Worm (Caenorhabditis elegans) whole organism, mixed stage, embryonic: ENCODE measurements around the gene lgc-39.

Experiments used
- M03D4.4 ChIP-seq: sonication (generic microtip); optimal IDR thresholded peaks from 2 replicates; lab custom pipeline; 2017; ENCODE audit warnings: mild to moderate bottlenecking, missing genetic modification characterization, missing compliant biosample characterization
- bed-3 ChIP-seq: fragments of 200-800 bp; sonication (Bioruptor generic); optimal IDR thresholded peaks from 3 replicates; lab custom pipeline; 2018; ENCODE audit warnings: mild to moderate bottlenecking, missing genetic modification characterization, moderate library complexity, missing compliant biosample characterization
- blmp-1 ChIP-seq: fragments of 150-350 bp; optimal IDR thresholded peaks from 2 replicates; lab custom pipeline; 2014; ENCODE audit warnings: missing biosample characterization, missing genetic modification characterization
- ceh-43 ChIP-seq: fragments of 200-800 bp; sonication (Bioruptor generic); optimal IDR thresholded peaks from 2 replicates; lab custom pipeline; 2018; ENCODE audit warnings: mild to moderate bottlenecking, missing genetic modification characterization, moderate library complexity, missing compliant biosample characterization
- ceh-83 ChIP-seq: fragments of 200-800 bp; sonication (Bioruptor generic); optimal IDR thresholded peaks from 2 replicates; lab custom pipeline; 2018; ENCODE audit warnings: mild to moderate bottlenecking, missing genetic modification characterization, missing compliant biosample characterization
- ces-1 ChIP-seq: fragments of 150-350 bp; optimal IDR thresholded peaks from 2 replicates; lab custom pipeline; 2014; ENCODE audit warnings: missing biosample characterization, missing genetic modification reagents, missing genetic modification characterization
- cnd-1 ChIP-seq: fragments of 200-800 bp; sonication (Bioruptor generic); optimal IDR thresholded peaks from 2 replicates; lab custom pipeline; 2018; ENCODE audit warnings: mild to moderate bottlenecking, missing genetic modification characterization, missing compliant biosample characterization
- drap-1 ChIP-seq: fragments of 200-800 bp; sonication (Bioruptor generic); optimal IDR thresholded peaks from 3 replicates; lab custom pipeline; 2018; ENCODE audit warnings: mild to moderate bottlenecking, missing genetic modification characterization, missing compliant biosample characterization
- elt-1 ChIP-seq: sonication (generic microtip); optimal IDR thresholded peaks from 2 replicates; lab custom pipeline; 2017; ENCODE audit warnings: missing genetic modification characterization, mild to moderate bottlenecking, missing compliant biosample characterization, antibody characterized with exemption, moderate library complexity, borderline replicate concordance; ENCODE audit not compliant: insufficient read depth
- elt-3 ChIP-seq: fragments of 150-350 bp; optimal IDR thresholded peaks from 2 replicates; lab custom pipeline; 2014; ENCODE audit warnings: missing biosample characterization, missing genetic modification characterization
- flh-1 ChIP-seq: fragments of 200-800 bp; sonication (Bioruptor generic); optimal IDR thresholded peaks from 2 replicates; lab custom pipeline; 2018; ENCODE audit warnings: mild to moderate bottlenecking, missing genetic modification characterization, moderate library complexity, missing compliant biosample characterization
- ham-2 ChIP-seq: fragments of 200-800 bp; sonication (Bioruptor generic); optimal IDR thresholded peaks from 2 replicates; lab custom pipeline; 2018; ENCODE audit warnings: mild to moderate bottlenecking, missing genetic modification characterization, missing compliant biosample characterization
- hlh-1 ChIP-seq: fragments of 150-350 bp; optimal IDR thresholded peaks from 2 replicates; lab custom pipeline; 2014; ENCODE audit warnings: missing biosample characterization, missing genetic modification reagents, missing genetic modification characterization
- lin-13 ChIP-seq: fragments of 150-350 bp; optimal IDR thresholded peaks from 2 replicates; lab custom pipeline; 2014; ENCODE audit warnings: missing biosample characterization, missing genetic modification characterization
- lin-32 ChIP-seq: fragments of 200-800 bp; sonication (Bioruptor generic); optimal IDR thresholded peaks from 2 replicates; lab custom pipeline; 2018; ENCODE audit warnings: mild to moderate bottlenecking, missing genetic modification characterization, missing compliant biosample characterization
- mab-5 ChIP-seq: fragments of 150-350 bp; optimal IDR thresholded peaks from 2 replicates; lab custom pipeline; 2014; ENCODE audit warnings: missing biosample characterization, missing genetic modification characterization
- mep-1 ChIP-seq: fragments of 150-350 bp; optimal IDR thresholded peaks from 2 replicates; lab custom pipeline; 2017; ENCODE audit warnings: missing biosample characterization, missing genetic modification reagents, missing genetic modification characterization, inconsistent platforms
- mls-2 ChIP-seq: sonication (generic microtip); optimal IDR thresholded peaks from 2 replicates; lab custom pipeline; 2016; ENCODE audit warnings: mild to moderate bottlenecking, missing genetic modification characterization, moderate library complexity, missing compliant biosample characterization
- nhr-2 ChIP-seq: fragments of 150-350 bp; optimal IDR thresholded peaks from 2 replicates; lab custom pipeline; 2014; ENCODE audit warnings: missing biosample characterization, missing genetic modification characterization
- nhr-237 ChIP-seq: fragments of 150-350 bp; optimal IDR thresholded peaks from 2 replicates; lab custom pipeline; 2014; ENCODE audit warnings: missing biosample characterization, missing genetic modification characterization
- nhr-28 ChIP-seq: fragments of 150-350 bp; optimal IDR thresholded peaks from 2 replicates; lab custom pipeline; 2014; ENCODE audit warnings: missing biosample characterization, missing genetic modification characterization
- nhr-76 ChIP-seq: sonication (generic microtip); optimal IDR thresholded peaks from 2 replicates; lab custom pipeline; 2017; ENCODE audit warnings: missing biosample characterization, missing genetic modification characterization
- pha-4 ChIP-seq: fragments of 150-350 bp; optimal IDR thresholded peaks from 2 replicates; lab custom pipeline; 2018; ENCODE audit warnings: missing biosample characterization, missing genetic modification reagents, missing genetic modification characterization
- sem-2 ChIP-seq: fragments of 200-800 bp; sonication (Bioruptor generic); optimal IDR thresholded peaks from 2 replicates; lab custom pipeline; 2018; ENCODE audit warnings: mild to moderate bottlenecking, missing genetic modification characterization, missing compliant biosample characterization
- snpc-4 ChIP-seq: fragments of 150-350 bp; optimal IDR thresholded peaks from 2 replicates; lab custom pipeline; 2014; ENCODE audit warnings: missing biosample characterization, missing genetic modification characterization
- sptf-1 ChIP-seq: sonication (generic microtip); optimal IDR thresholded peaks from 2 replicates; lab custom pipeline; 2017; ENCODE audit warnings: mild to moderate bottlenecking, missing genetic modification characterization, moderate library complexity, missing compliant biosample characterization
- tbx-8 ChIP-seq: fragments of 200-800 bp; sonication (Bioruptor generic); optimal IDR thresholded peaks from 2 replicates; lab custom pipeline; 2018; ENCODE audit warnings: mild to moderate bottlenecking, missing genetic modification characterization, moderate library complexity, missing compliant biosample characterization
- unc-120 ChIP-seq: sonication (generic microtip); optimal IDR thresholded peaks from 2 replicates; lab custom pipeline; 2017; ENCODE audit warnings: missing genetic modification characterization, missing compliant biosample characterization; ENCODE audit not compliant: poor library complexity, severe bottlenecking
- unc-39 ChIP-seq: fragments of 150-350 bp; optimal IDR thresholded peaks from 2 replicates; lab custom pipeline; 2014; ENCODE audit warnings: missing biosample characterization, missing genetic modification characterization
- zip-8 ChIP-seq: fragments of 150-350 bp; optimal IDR thresholded peaks from 2 replicates; lab custom pipeline; 2014; ENCODE audit warnings: missing biosample characterization, missing genetic modification characterization
- ztf-11 ChIP-seq: fragments of 150-350 bp; optimal IDR thresholded peaks from 2 replicates; lab custom pipeline; 2014; ENCODE audit warnings: missing biosample characterization, missing genetic modification characterization

Gene lgc-39

DNA sequence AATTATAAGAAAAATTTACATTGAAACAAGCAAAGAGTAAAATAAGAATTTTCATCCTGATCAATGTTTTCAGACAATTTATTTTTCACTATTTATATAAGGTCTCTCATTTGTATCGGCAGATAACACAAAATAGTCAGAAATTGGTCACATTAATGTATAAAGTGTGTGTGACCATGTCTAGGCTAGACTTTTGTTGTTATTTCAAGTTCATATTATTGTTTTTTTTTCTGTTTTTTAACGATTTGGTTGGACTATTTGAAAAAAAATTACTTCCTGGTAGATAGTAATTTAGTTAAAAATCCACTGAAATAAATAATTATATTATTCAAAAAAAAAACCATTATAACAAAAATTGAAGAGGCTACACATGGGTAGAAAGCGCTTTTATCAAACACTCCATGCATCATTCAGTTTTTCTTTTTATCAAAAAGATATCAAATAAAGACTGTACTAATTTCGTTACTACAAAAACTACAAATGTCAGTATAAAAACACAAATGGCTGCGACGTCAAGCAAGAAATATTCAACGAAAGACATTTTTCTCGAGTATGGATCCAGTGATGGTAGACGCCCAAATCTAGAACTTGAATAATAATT, 30.0 kb upstream of the lgc-39 start, which contains the start of gene ugt-37:
TSS of gene ugt-37 (minus strand) at position 69 of the 601 bp plus-strand sequence.
- TF ChIP-seq ces-1 (GFP tag; lab: Kevin White, UChicago) = no peak

DNA sequence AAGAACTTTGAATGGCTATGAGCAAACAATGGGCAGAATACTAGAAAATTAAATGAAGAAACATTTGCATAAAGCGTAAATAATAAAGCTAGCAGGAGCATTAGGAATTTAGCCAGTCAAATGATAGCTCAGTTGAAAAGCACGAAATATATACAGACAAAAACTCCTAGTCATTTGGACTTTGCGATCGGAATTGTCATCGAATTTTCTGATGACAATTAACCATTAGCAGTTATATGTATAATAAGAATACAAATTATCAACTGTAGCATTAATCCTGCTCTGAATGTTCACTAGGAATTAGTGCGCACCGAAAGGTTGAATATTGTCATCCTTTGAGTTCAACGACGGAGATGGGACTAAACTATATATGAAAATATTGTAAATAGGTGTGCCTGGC, 27.9 kb upstream of the lgc-39 start, which contains the start of gene ugt-38:
TSS of gene ugt-38 (minus strand) at position 101 of the 400 bp plus-strand sequence.
- TF ChIP-seq sem-2 (GFP tag; lab: Kevin White, UChicago) (no peak), nhr-76 (tag; lab: Kevin White, UChicago) (no peak), bed-3 (GFP tag; lab: Kevin White, UChicago) (no peak), nhr-28 (no peak), elt-3 (tag; lab: Kevin White, UChicago) (no peak), nhr-237 (tag; lab: Kevin White, UChicago) (no peak), unc-120 (tag; lab: Kevin White, UChicago) (no peak), elt-1 (tag; lab: Kevin White, UChicago) (no peak), sptf-1 (no peak)

DNA sequence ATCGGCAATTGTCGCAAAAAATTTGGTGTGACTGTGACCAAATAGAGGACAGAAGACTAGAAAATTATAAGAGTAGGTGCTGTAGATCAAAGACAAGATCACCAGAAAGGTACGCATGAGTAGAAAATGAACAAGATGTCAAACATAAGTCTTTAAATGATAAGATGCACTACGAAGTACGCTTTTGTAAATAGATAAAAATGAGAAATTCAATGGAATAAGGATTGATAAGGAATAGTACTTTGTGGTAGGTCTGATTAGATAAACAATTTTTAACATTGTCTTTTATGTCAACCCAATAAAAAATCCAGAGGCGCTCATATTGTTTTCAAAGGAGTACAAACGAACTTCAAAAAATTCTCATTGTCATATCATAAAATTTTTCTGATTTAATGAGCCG, 24.7 kb upstream of the lgc-39 start, which contains the start of gene F10D2.8:
TSS of gene F10D2.8 (minus strand) at position 145 of the 400 bp plus-strand sequence.
- TF ChIP-seq unc-39 = no peak
- TF ChIP-seq ham-2 (GFP tag; lab: Kevin White, UChicago) = no peak
- no peak for TF ChIP-seq sptf-1
- no peak for TF ChIP-seq elt-3 (tag; lab: Kevin White, UChicago)
- no peak for TF ChIP-seq mls-2 (tag; lab: Kevin White, UChicago)
- no peak for TF ChIP-seq mab-5 (tag; lab: Kevin White, UChicago)
- TF ChIP-seq snpc-4 (tag; lab: Kevin White, UChicago) = no peak
- no peak for TF ChIP-seq zip-8 (tag; lab: Kevin White, UChicago)
- TF ChIP-seq lin-32 = no peak
- no peak for TF ChIP-seq blmp-1 (tag; lab: Kevin White, UChicago)
- TF ChIP-seq ceh-43 = no peak
- TF ChIP-seq lin-13 (tag; lab: Kevin White, UChicago) = no peak
- TF ChIP-seq bed-3 (GFP tag; lab: Kevin White, UChicago) = no peak
- no peak for TF ChIP-seq flh-1
- no peak for TF ChIP-seq nhr-2 (tag; lab: Kevin White, UChicago)
- TF ChIP-seq ces-1 (GFP tag; lab: Kevin White, UChicago) = no peak
- no peak for TF ChIP-seq ztf-11 (tag; lab: Kevin White, UChicago)
- TF ChIP-seq cnd-1 (tag; lab: Kevin White, UChicago) = no peak
- TF ChIP-seq, all 35 proteins: peak for 0

DNA sequence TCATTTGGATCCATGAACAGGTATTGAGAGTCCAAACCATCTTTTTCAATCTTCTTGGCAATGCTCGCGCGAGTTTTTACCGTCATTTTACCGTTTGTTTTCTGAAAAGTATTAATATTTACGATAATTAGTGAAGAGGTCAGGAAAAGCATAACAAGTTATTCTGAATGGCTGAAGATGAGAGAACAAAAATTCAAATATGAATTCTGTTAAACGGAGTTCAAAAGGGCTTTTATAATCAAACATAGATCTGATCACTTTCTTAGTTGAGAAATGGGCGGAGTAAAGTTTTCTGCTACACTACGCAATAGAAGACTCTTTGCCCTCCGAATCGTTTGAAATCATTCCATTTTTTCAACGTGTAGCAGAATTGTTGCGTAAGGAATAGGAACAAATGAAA, 22.3 kb upstream of the lgc-39 start, which contains the start of gene fat-7:
TSS of gene fat-7 (minus strand) at position 101 of the 400 bp plus-strand sequence.
- no peak for TF ChIP-seq mab-5 (tag; lab: Kevin White, UChicago)
- no peak for TF ChIP-seq mep-1 (tag; lab: Kevin White, UChicago)
- no peak for TF ChIP-seq nhr-237 (tag; lab: Kevin White, UChicago)
- TF ChIP-seq tbx-8 (GFP tag; lab: Kevin White, UChicago) = no peak
- TF ChIP-seq unc-39 = no peak
- no peak for TF ChIP-seq nhr-76 (tag; lab: Kevin White, UChicago)
- TF ChIP-seq zip-8 (tag; lab: Kevin White, UChicago) = no peak
- no peak for TF ChIP-seq ztf-11 (tag; lab: Kevin White, UChicago)
- TF ChIP-seq M03D4.4 (tag; lab: Kevin White, UChicago) = no peak
- TF ChIP-seq ceh-83 (GFP tag; lab: Kevin White, UChicago) = no peak
- no peak for TF ChIP-seq nhr-28

DNA sequence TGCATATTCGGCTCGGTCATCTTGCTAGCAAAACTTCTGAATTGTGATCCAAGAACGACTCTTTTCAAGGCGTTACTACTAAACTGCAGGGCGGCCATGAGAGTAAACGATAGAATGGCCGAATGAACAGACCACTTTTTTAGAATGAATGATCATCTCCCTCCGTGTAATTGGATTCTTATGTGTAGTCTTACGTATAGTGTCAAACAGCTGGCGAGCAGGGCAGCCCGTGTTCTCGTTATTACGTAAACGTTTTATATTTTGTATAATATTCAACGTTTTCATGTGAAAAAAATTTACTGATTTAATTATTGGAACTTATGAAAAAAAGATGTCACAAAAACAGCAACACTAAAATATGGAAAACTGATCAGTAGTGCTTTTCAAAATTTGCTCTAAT, 19.2 kb upstream of the lgc-39 start, which contains the start of gene F10D2.10:
TSS of gene F10D2.10 (minus strand) at position 101 of the 400 bp plus-strand sequence.
- peak; percentile 40 for TF ChIP-seq hlh-1 (tag; lab: Kevin White, UChicago)
- TF ChIP-seq zip-8 (tag; lab: Kevin White, UChicago) = no peak

DNA sequence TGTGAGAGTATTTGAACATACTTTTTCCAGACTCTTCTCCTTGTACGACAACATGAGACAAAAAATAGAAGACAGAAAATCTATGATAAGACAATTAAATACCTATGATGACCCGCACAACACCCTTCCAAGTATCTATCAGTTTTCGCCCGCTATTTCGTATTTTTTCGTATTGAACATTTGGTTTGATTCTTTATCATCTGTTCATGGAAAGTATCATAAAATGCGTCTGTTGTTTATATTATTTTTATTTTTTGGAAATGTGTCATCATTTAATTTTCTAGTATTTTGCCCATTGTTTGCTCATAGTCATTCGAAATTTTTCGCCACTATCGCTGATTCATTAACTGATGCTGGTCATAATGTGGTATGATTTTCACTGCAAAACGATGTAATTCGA, 18.2 kb upstream of the lgc-39 start, which contains the start of gene ugt-39:
TSS of gene ugt-39 (plus strand) at position 54 of the 400 bp plus-strand sequence.
- no peak for TF ChIP-seq drap-1 (GFP tag; lab: Kevin White, UChicago)
- no peak for TF ChIP-seq lin-13 (tag; lab: Kevin White, UChicago)
- TF ChIP-seq unc-120 (tag; lab: Kevin White, UChicago) = no peak
- no peak for TF ChIP-seq snpc-4 (tag; lab: Kevin White, UChicago)
- no peak for TF ChIP-seq nhr-28
- no peak for TF ChIP-seq pha-4 (tag; lab: Kevin White, UChicago)
- TF ChIP-seq ceh-83 (GFP tag; lab: Kevin White, UChicago) = no peak
- no peak for TF ChIP-seq zip-8 (tag; lab: Kevin White, UChicago)
- no peak for TF ChIP-seq unc-39
- TF ChIP-seq mab-5 (tag; lab: Kevin White, UChicago) = no peak
- TF ChIP-seq flh-1 = no peak
- TF ChIP-seq ztf-11 (tag; lab: Kevin White, UChicago) = no peak
